Fruit fly (Drosophila melanogaster) whole organism, pupa: ENCODE data around the gene RpS21.

Experiments
- CG12605 ChIP-seq: fragments of 200-800 bp; sonication (Bioruptor generic); IDR thresholded peaks from 2 replicates; pipeline ENCODE4 v1.3.6; 2022; ENCODE audit warnings: missing biosample characterization, missing genetic modification characterization
- CG13204 ChIP-seq: fragments of 200-800 bp; sonication (Bioruptor generic); optimal IDR thresholded peaks from 2 replicates; lab custom pipeline; 2018; ENCODE audit warnings: missing biosample characterization, mild to moderate bottlenecking, missing genetic modification characterization, moderate library complexity
- CG17806 ChIP-seq: fragments of 200-800 bp; sonication (Bioruptor generic); optimal IDR thresholded peaks from 2 replicates; lab custom pipeline; 2018; ENCODE audit warnings: missing biosample characterization, mild to moderate bottlenecking, missing genetic modification characterization, moderate library complexity
- CG34367 ChIP-seq: fragments of 200-800 bp; sonication (Bioruptor generic); optimal IDR thresholded peaks from 2 replicates; lab custom pipeline; 2018; ENCODE audit warnings: missing biosample characterization, mild to moderate bottlenecking, missing genetic modification characterization
- CG4496 ChIP-seq: fragments of 200-800 bp; sonication (Bioruptor generic); IDR thresholded peaks from 3 replicates; pipeline ENCODE4 v1.3.6; 2022; ENCODE audit warnings: missing biosample characterization, missing genetic modification characterization
- CG8159 ChIP-seq: fragments of 200-800 bp; sonication (Bioruptor generic); optimal IDR thresholded peaks from 3 replicates; lab custom pipeline; 2018; ENCODE audit warnings: missing biosample characterization, mild to moderate bottlenecking, missing genetic modification characterization, moderate library complexity
- CG8301 ChIP-seq: fragments of 200-800 bp; sonication (Bioruptor generic); optimal IDR thresholded peaks from 2 replicates; lab custom pipeline; 2018; ENCODE audit warnings: missing biosample characterization, mild to moderate bottlenecking, missing genetic modification characterization
- D1 ChIP-seq: fragments of 200-800 bp; sonication (Bioruptor generic); optimal IDR thresholded peaks from 2 replicates; lab custom pipeline; 2018; ENCODE audit warnings: missing biosample characterization, mild to moderate bottlenecking, missing genetic modification characterization, moderate library complexity
- Ets98B ChIP-seq: fragments of 200-800 bp; sonication (Bioruptor generic); IDR thresholded peaks from 2 replicates; pipeline ENCODE4 v1.3.6; 2022; ENCODE audit warnings: missing biosample characterization, missing genetic modification characterization
- Pif1A ChIP-seq: fragments of 200-800 bp; sonication (Bioruptor generic); optimal IDR thresholded peaks from 3 replicates; lab custom pipeline; 2016; ENCODE audit warnings: missing biosample characterization, missing genetic modification characterization
- Snoo ChIP-seq: fragments of 200-800 bp; sonication (Bioruptor generic); optimal IDR thresholded peaks from 3 replicates; lab custom pipeline; 2017; ENCODE audit warnings: missing biosample characterization, mild to moderate bottlenecking, missing genetic modification characterization, inconsistent platforms
- fd96Ca ChIP-seq: fragments of 200-800 bp; sonication (Bioruptor generic); IDR thresholded peaks from 3 replicates; pipeline ENCODE4 v1.3.6; 2022; ENCODE audit warnings: missing biosample characterization, missing genetic modification characterization
- gl ChIP-seq: fragments of 200-800 bp; sonication (Bioruptor generic); optimal IDR thresholded peaks from 2 replicates; lab custom pipeline; 2018; ENCODE audit warnings: missing biosample characterization, mild to moderate bottlenecking, missing genetic modification characterization
- rn ChIP-seq: fragments of 200-800 bp; sonication (Bioruptor generic); IDR thresholded peaks from 2 replicates; pipeline ENCODE4 v1.3.6; 2022; ENCODE audit warnings: missing biosample characterization, missing genetic modification characterization

DNA sequence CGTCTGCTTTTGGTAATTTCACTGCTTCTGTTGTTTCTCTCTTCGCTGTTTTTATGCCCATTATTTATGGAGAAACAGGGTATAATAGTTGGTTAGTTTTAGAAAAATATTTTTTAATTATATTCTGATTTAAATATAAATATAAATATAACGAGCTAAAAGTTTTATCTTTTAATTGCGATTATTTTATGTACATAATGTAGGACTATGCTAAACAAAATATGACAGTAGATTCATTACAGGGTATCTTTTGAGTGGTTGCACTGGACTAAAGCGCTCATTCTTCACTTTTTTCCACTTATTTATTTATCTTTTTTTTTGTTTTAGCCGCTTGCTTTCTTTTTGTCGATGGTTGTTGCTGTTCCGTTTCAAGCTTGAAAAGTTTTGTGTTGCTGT is 49.2 kb downstream of the RpS21 start:
- no peak for TF ChIP-seq fd96Ca (GFP tag; lab: Robert Waterston, UW)
- no peak for TF ChIP-seq gl (tag; lab: Kevin White, UChicago)
- no peak for TF ChIP-seq CG13204
- TF ChIP-seq rn (GFP tag; lab: Robert Waterston, UW), result peak; percentile 50
- TF ChIP-seq CG17806 (tag; lab: Kevin White, UChicago), result peak; percentile 32
- TF ChIP-seq D1, result peak; percentile 41
- peak; percentile 71 for TF ChIP-seq Snoo (tag; lab: Kevin White, UChicago)
- peak; percentile 48 for TF ChIP-seq Pif1A (GFP tag; lab: Kevin White, UChicago)
- peak; percentile 51; the same call in 1 of the 2 replicates for TF ChIP-seq Ets98B (GFP tag; lab: Robert Waterston, UW)
- peak; percentile 16 for TF ChIP-seq CG34367 (tag; lab: Kevin White, UChicago)
- peak; percentile 32 for TF ChIP-seq CG8301
- peak; percentile 72 for TF ChIP-seq CG8159 (tag; lab: Kevin White, UChicago)
- no peak for TF ChIP-seq CG12605
- TF ChIP-seq CG4496 (GFP tag; lab: Robert Waterston, UW), result peak; percentile 41; the same call in 2 of the 3 replicates
